Worm (Caenorhabditis elegans): Measurements from ENCODE around the gene mrpl-36.
A peak's percentile ranks its signal among the peaks of the same experiment; 100 is the strongest.

mrpl-36 gene

DNA sequence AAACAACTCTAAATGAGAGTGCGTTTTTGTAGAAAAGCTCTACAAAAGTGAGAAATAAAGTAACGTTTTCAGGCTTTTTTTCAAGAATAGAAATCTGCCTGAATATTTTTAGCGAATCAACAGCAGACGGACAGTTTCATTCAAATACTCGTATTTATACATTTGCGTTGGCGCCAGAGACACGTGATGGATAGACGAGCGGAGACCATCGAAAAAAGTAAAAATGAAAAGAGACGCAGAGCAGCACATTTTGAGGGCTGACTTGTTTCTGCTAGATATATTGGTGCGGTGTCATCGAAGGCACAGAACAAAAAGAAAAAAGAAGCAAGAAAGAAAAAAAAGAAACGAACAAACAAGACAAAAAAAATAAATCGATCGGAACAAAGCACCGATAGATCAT lies 21.9 kb downstream of the mrpl-36 start (continued):
- no peak for TF ChIP-seq zag-1 (tag; optimal IDR thresholded peaks at IDR 0.05)
- TF ChIP-seq nhr-85 (tag): peak; percentile 86
- peak; percentile 43 for TF ChIP-seq blmp-1 (tag; optimal IDR thresholded peaks at IDR 0.05)
- no peak for TF ChIP-seq elt-3 (tag; optimal IDR thresholded peaks at IDR 0.05)
- no peak for TF ChIP-seq isw-1 (GFP tag; IDR thresholded peaks at IDR 0.05)
- peak; percentile 28 for TF ChIP-seq irx-1 (tag; optimal IDR thresholded peaks at IDR 0.05)
- no peak for TF ChIP-seq Y116A8C.19 (tag; optimal IDR thresholded peaks at IDR 0.05; ENCODE audit: borderline replicate concordance)
- no peak for TF ChIP-seq fkh-10 (GFP tag; optimal IDR thresholded peaks at IDR 0.05)
- no peak for TF ChIP-seq hlh-17 (GFP tag; optimal IDR thresholded peaks at IDR 0.05; ENCODE audit: borderline replicate concordance)
- TF ChIP-seq lin-13 (GFP tag; optimal IDR thresholded peaks at IDR 0.05): peak; percentile 62
- no peak for TF ChIP-seq aha-1 (tag; optimal IDR thresholded peaks at IDR 0.05)
- no peak for TF ChIP-seq nhr-11 (tag; optimal IDR thresholded peaks at IDR 0.05)
- peak; percentile 61 for TF ChIP-seq elt-2 (tag; optimal IDR thresholded peaks at IDR 0.05)
- TF ChIP-seq egl-13 (tag; optimal IDR thresholded peaks at IDR 0.05): no peak
- TF ChIP-seq nhr-90 (tag; optimal IDR thresholded peaks at IDR 0.05; ENCODE audit: poor library complexity): peak; percentile 42
- peak; percentile 10 for TF ChIP-seq hpl-2 (GFP tag; optimal IDR thresholded peaks at IDR 0.05)
- TF ChIP-seq efl-1 (optimal IDR thresholded peaks at IDR 0.05): peak; percentile 36 to 53
- TF ChIP-seq efl-1 (GFP tag; optimal IDR thresholded peaks at IDR 0.05 in 1 of 2): peak; percentile 44 to 81
- TF ChIP-seq sup-37 (GFP tag; optimal IDR thresholded peaks at IDR 0.05): no peak
- peak; percentile 41 for TF ChIP-seq fos-1 (tag; optimal IDR thresholded peaks at IDR 0.05)
- TF ChIP-seq ces-1 (GFP tag; optimal IDR thresholded peaks at IDR 0.05): no peak
- TF ChIP-seq nhr-84 (tag; optimal IDR thresholded peaks at IDR 0.05): no peak
- no peak for TF ChIP-seq C16A3.4 (tag; optimal IDR thresholded peaks at IDR 0.05)
- TF ChIP-seq lin-39 (tag; optimal IDR thresholded peaks at IDR 0.05): no peak
- TF ChIP-seq dsc-1 (tag; optimal IDR thresholded peaks at IDR 0.05): no peak
- TF ChIP-seq grh-1 (GFP tag; IDR thresholded peaks at IDR 0.05): 0 out of 2 replicates have a peak, but pooled peaks have one; percentile 10
- no peak for TF ChIP-seq sox-4 (tag; optimal IDR thresholded peaks at IDR 0.05)
- TF ChIP-seq rnt-1 (tag; optimal IDR thresholded peaks at IDR 0.05): peak; percentile 53
- TF ChIP-seq C34B4.2 (tag; optimal IDR thresholded peaks at IDR 0.05): no peak
- peak in 1 of 2 experiments; percentile 66 for TF ChIP-seq mdl-1 (tag; optimal IDR thresholded peaks at IDR 0.05)
- peak; percentile 11 for TF ChIP-seq xbp-1 (tag; optimal IDR thresholded peaks at IDR 0.05)
- peak; percentile 82 for TF ChIP-seq lin-14 (GFP tag; optimal IDR thresholded peaks at IDR 0.05)
- no peak for TF ChIP-seq alr-1 (tag; optimal IDR thresholded peaks at IDR 0.05; ENCODE audit: borderline replicate concordance)
- no peak for TF ChIP-seq ztf-11 (tag; optimal IDR thresholded peaks at IDR 0.05)
- peak; percentile 61 for TF ChIP-seq skn-1 (tag; optimal IDR thresholded peaks at IDR 0.05)
- TF ChIP-seq lir-3 (tag; optimal IDR thresholded peaks at IDR 0.05; ENCODE audit: poor library complexity): peak; percentile 11
- no peak for TF ChIP-seq nhr-28 (tag; optimal IDR thresholded peaks at IDR 0.05)
- no peak for TF ChIP-seq pqm-1 (tag; optimal IDR thresholded peaks at IDR 0.05)
- TF ChIP-seq jun-1 (tag; optimal IDR thresholded peaks at IDR 0.05): peak; percentile 17
- no peak for TF ChIP-seq tlp-1 (tag; optimal IDR thresholded peaks at IDR 0.05)
- TF ChIP-seq mef-2 (tag; optimal IDR thresholded peaks at IDR 0.05): no peak
- peak; percentile 12 for TF ChIP-seq C04F5.9 (tag; optimal IDR thresholded peaks at IDR 0.05)
- no peak for TF ChIP-seq nhr-237 (tag; optimal IDR thresholded peaks at IDR 0.05)
- TF ChIP-seq snpc-4 (tag; optimal IDR thresholded peaks at IDR 0.05): no peak
- peak; percentile 76 for TF ChIP-seq mep-1 (tag; optimal IDR thresholded peaks at IDR 0.05)
- TF ChIP-seq nhr-76 (tag; optimal IDR thresholded peaks at IDR 0.05): no peak
- TF ChIP-seq unc-86 (tag; optimal IDR thresholded peaks at IDR 0.05): no peak
- TF ChIP-seq nhr-12 (tag; optimal IDR thresholded peaks at IDR 0.05): no peak
- peak; percentile 15 for TF ChIP-seq aly-2 (tag; optimal IDR thresholded peaks at IDR 0.05)
- TF ChIP-seq nhr-47 (tag; optimal IDR thresholded peaks at IDR 0.05): peak; percentile 65
- peak; percentile 75 for TF ChIP-seq snu-23 (GFP tag; optimal IDR thresholded peaks at IDR 0.05)
- peak; percentile 65 to 81 for TF ChIP-seq lsy-2 (tag; optimal IDR thresholded peaks at IDR 0.05)
- TF ChIP-seq ceh-8 (GFP tag; optimal IDR thresholded peaks at IDR 0.05): no peak
- no peak for TF ChIP-seq mab-9 (GFP tag; IDR thresholded peaks at IDR 0.05)
